Worm (Caenorhabditis elegans) whole organism, early embryonic: ENCODE data around the gene nhr-187.

ENCODE experiments used
- B0310.2 ChIP-seq: sonication (generic microtip); optimal IDR thresholded peaks from 2 replicates; lab custom pipeline; 2016; ENCODE audit warnings: mild to moderate bottlenecking, missing genetic modification characterization, missing compliant biosample characterization
- F13C5.2 ChIP-seq: sonication (generic microtip); optimal IDR thresholded peaks from 2 replicates; lab custom pipeline; 2017; ENCODE audit warnings: mild to moderate bottlenecking, missing genetic modification characterization, inconsistent platforms, missing compliant biosample characterization
- aly-1 ChIP-seq: sonication (generic microtip); optimal IDR thresholded peaks from 2 replicates; lab custom pipeline; 2016; ENCODE audit warnings: missing genetic modification characterization, missing compliant biosample characterization
- ama-1 ChIP-seq: fragments of 150-350 bp; optimal IDR thresholded peaks from 2 replicates; lab custom pipeline; 2014
- ceh-13 ChIP-seq: fragments of 200-800 bp; sonication (Bioruptor generic); optimal IDR thresholded peaks from 2 replicates; lab custom pipeline; 2018; ENCODE audit warnings: mild to moderate bottlenecking, missing genetic modification characterization, missing compliant biosample characterization
- ceh-36 ChIP-seq: sonication (generic microtip); optimal IDR thresholded peaks from 2 replicates; lab custom pipeline; 2016; ENCODE audit warnings: missing genetic modification characterization, inconsistent platforms, missing compliant biosample characterization
- ets-7 ChIP-seq: sonication (generic microtip); optimal IDR thresholded peaks from 2 replicates; lab custom pipeline; 2016; ENCODE audit warnings: missing genotype, missing genetic modification characterization, missing compliant biosample characterization
- flt-1 ChIP-seq: fragments of 200-800 bp; sonication (Bioruptor generic); IDR thresholded peaks from 2 replicates; pipeline ENCODE4 v1.3.6; 2022; ENCODE audit warnings: missing genetic modification characterization, missing compliant biosample characterization
- hmbx-1 ChIP-seq: sonication (generic microtip); optimal IDR thresholded peaks from 2 replicates; lab custom pipeline; 2016; ENCODE audit warnings: mild to moderate bottlenecking, missing genetic modification characterization, missing compliant biosample characterization
- hmg-4 ChIP-seq: fragments of 200-800 bp; sonication (Bioruptor generic); optimal IDR thresholded peaks from 2 replicates; lab custom pipeline; 2018; ENCODE audit warnings: mild to moderate bottlenecking, missing genetic modification characterization, missing compliant biosample characterization
- hnd-1 ChIP-seq: sonication (generic microtip); optimal IDR thresholded peaks from 2 replicates; lab custom pipeline; 2016; ENCODE audit warnings: missing genetic modification characterization, missing compliant biosample characterization
- pes-1 ChIP-seq: fragments of 200-800 bp; sonication (Bioruptor generic); IDR thresholded peaks from 2 replicates; pipeline ENCODE4 v1.3.6; 2022; ENCODE audit warnings: missing genetic modification reagents, missing genetic modification characterization, missing compliant biosample characterization
- scrt-1 ChIP-seq: fragments of 200-800 bp; sonication (Bioruptor generic); IDR thresholded peaks from 2 replicates; pipeline ENCODE4 v1.3.6; 2022; ENCODE audit warnings: missing genetic modification characterization, missing compliant biosample characterization
- sea-1 ChIP-seq: fragments of 200-800 bp; sonication (Bioruptor generic); conservative IDR thresholded peaks from 2 replicates; pipeline ENCODE4 v1.3.6; 2022; ENCODE audit warnings: missing genetic modification characterization, missing compliant biosample characterization
- tbx-11 ChIP-seq: fragments of 200-800 bp; sonication (Bioruptor generic); IDR thresholded peaks from 2 replicates; pipeline ENCODE4 v1.3.6; 2022; ENCODE audit warnings: missing genetic modification characterization, missing compliant biosample characterization
- tbx-37 ChIP-seq: fragments of 200-800 bp; sonication (Bioruptor generic); conservative IDR thresholded peaks from 2 replicates; pipeline ENCODE4 v1.3.6; 2022; ENCODE audit warnings: missing genetic modification reagents, missing genetic modification characterization, missing compliant biosample characterization
- tra-4 ChIP-seq: sonication (generic microtip); optimal IDR thresholded peaks from 2 replicates; lab custom pipeline; 2017; ENCODE audit warnings: missing genetic modification characterization, missing compliant biosample characterization

Gene nhr-187

DNA sequence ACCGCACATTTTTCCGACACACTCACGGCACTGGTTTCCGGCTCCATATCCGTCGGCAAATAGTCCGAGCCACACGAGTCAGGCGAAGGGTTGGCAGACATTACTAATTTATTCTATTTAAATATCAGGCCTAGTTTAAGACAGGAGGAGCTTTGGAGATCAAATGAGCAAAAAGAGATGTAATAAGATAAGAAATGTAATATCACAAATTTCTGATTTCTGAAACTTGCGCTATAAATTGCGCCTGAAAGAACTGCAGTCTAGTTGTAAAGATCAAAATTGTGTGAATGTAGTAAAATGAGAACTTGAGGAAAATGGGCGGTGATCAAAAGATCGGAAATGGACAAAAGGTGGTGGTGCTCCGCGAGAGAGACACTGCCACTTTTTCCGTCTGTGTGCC, 7.9 kb downstream of the nhr-187 start, which contains the start of gene nhr-186:
Gene nhr-186 (minus strand): TSS at position 101 of the 400 bp plus-strand sequence.
- TF ChIP-seq tbx-11 (GFP tag; lab: Robert Waterston, UW): no peak
- TF ChIP-seq hmbx-1 (tag; lab: Kevin White, UChicago): no peak
- no peak for TF ChIP-seq ceh-36 (tag; lab: Kevin White, UChicago)
- TF ChIP-seq ama-1 (lab: Kevin White, UChicago): no peak
- no peak for TF ChIP-seq tbx-37 (GFP tag; lab: Robert Waterston, UW)
- TF ChIP-seq ceh-13: no peak
- TF ChIP-seq tra-4: no peak
- TF ChIP-seq B0310.2: no peak
- TF ChIP-seq flt-1 (GFP tag; lab: Robert Waterston, UW): no peak
- TF ChIP-seq F13C5.2 (tag; lab: Kevin White, UChicago): no peak
- TF ChIP-seq ets-7 (tag; lab: Kevin White, UChicago): no peak
- TF ChIP-seq aly-1 (tag; lab: Kevin White, UChicago): no peak
- no peak for TF ChIP-seq sea-1
- TF ChIP-seq hnd-1 (tag; lab: Kevin White, UChicago): no peak
- no peak for TF ChIP-seq hmg-4 (GFP tag; lab: Kevin White, UChicago)

DNA sequence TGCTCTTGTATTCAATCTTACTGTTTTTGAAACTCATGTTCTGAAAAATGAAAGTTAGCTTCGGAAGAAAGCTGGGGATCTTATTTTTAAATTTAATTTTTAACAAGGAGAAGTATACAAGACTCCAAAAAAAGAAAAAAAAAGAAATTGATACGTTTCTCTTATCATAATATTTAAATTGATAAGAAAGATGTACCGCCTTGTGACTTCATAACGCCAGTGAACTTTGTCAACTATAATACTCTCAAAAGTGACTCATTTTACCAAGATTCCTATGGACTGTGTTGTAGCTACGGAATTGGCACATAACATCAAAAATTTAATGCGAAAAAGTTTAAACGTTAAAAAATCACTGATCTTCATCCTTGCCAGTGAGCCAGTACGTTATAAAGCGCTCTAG, 11.0 kb downstream of the nhr-187 start:
- no peak for TF ChIP-seq aly-1 (tag; lab: Kevin White, UChicago)
- no peak for TF ChIP-seq F13C5.2 (tag; lab: Kevin White, UChicago)
- TF ChIP-seq ama-1 (lab: Kevin White, UChicago): no peak

DNA sequence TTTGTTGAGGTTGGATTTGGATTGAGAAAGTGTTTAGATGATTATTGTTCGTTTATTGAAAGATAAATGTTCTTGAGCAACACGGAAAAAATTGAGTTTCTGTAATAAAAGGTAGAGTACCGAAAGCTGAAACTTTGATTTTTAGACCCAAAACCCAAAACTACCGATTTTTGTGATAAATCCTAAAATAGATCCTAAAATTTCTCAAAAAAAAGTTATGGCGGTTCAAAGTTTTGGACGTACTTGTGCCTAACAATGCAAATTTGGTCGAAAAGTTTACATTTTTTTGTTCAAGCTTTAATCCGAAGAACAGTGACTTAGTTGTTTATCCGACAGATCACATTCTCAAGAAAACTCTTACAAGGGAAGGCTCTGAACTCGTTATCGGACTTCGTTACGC, 15.5 kb downstream of the nhr-187 start, which contains the start of gene nhr-185:
Gene nhr-185 (minus strand): TSS at position 101 of the 400 bp plus-strand sequence.
- TF ChIP-seq hmg-4 (GFP tag; lab: Kevin White, UChicago) (no peak), tbx-11 (GFP tag; lab: Robert Waterston, UW) (no peak), hmbx-1 (tag; lab: Kevin White, UChicago) (no peak), ceh-36 (tag; lab: Kevin White, UChicago) (no peak), F13C5.2 (tag; lab: Kevin White, UChicago) (no peak), hnd-1 (tag; lab: Kevin White, UChicago) (no peak), ama-1 (lab: Kevin White, UChicago) (no peak), scrt-1 (GFP tag; lab: Robert Waterston, UW) (no peak), pes-1 (no peak), ceh-13 (no peak), B0310.2 (no peak), flt-1 (GFP tag; lab: Robert Waterston, UW) (no peak), aly-1 (tag; lab: Kevin White, UChicago) (no peak), tbx-37 (GFP tag; lab: Robert Waterston, UW) (no peak), ets-7 (tag; lab: Kevin White, UChicago) (no peak), tra-4 (no peak), sea-1 (no peak)

ce11 chrV:3843926-3844325, 18.8 kb downstream of the nhr-187 start, which contains the start of gene ugt-32:
TSS of gene ugt-32 (minus strand) at chrV:3844007.
- TF ChIP-seq ets-7 (tag; lab: Kevin White, UChicago) (no peak), aly-1 (tag; lab: Kevin White, UChicago) (no peak), flt-1 (GFP tag; lab: Robert Waterston, UW) (no peak), sea-1 (no peak), hmg-4 (GFP tag; lab: Kevin White, UChicago) (no peak), ceh-13 (no peak), hmbx-1 (tag; lab: Kevin White, UChicago) (no peak), scrt-1 (GFP tag; lab: Robert Waterston, UW) (no peak), ceh-36 (tag; lab: Kevin White, UChicago) (no peak), B0310.2 (no peak)

ce11 chrV:3841462-3841861, 21.3 kb downstream of the nhr-187 start:
- TF ChIP-seq flt-1 (GFP tag; lab: Robert Waterston, UW) (no peak), hnd-1 (tag; lab: Kevin White, UChicago) (no peak), tbx-37 (GFP tag; lab: Robert Waterston, UW) (no peak), hmbx-1 (tag; lab: Kevin White, UChicago) (no peak), tbx-11 (GFP tag; lab: Robert Waterston, UW) (no peak), scrt-1 (GFP tag; lab: Robert Waterston, UW) (no peak), ceh-13 (no peak), aly-1 (tag; lab: Kevin White, UChicago) (no peak), ceh-36 (tag; lab: Kevin White, UChicago) (no peak), F13C5.2 (tag; lab: Kevin White, UChicago) (no peak), tra-4 (no peak), pes-1 (no peak), ama-1 (lab: Kevin White, UChicago) (no peak)

DNA sequence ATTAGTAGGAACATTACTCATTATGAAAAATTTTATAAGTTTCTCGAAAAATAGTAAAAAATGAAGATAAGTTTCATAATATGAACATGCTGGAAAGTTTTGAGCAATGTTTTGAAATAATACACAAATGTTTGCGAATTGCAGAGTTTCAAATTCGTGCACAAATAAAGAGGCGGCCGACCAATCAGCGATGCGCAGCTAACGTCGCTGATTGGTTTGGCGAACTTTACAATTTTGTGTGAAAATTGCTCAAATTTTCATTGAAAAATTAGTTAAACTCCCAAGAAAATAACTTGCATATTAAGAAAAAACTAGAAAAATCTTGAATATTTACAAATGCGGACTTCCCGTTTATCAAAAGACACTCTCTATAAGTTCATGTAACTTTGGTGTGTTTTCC, 30.1 kb downstream of the nhr-187 start:
- TF ChIP-seq hnd-1 (tag; lab: Kevin White, UChicago): no peak
- no peak for TF ChIP-seq sea-1
- TF ChIP-seq hmbx-1 (tag; lab: Kevin White, UChicago): no peak
- no peak for TF ChIP-seq ama-1 (lab: Kevin White, UChicago)
- TF ChIP-seq ceh-36 (tag; lab: Kevin White, UChicago): no peak

DNA sequence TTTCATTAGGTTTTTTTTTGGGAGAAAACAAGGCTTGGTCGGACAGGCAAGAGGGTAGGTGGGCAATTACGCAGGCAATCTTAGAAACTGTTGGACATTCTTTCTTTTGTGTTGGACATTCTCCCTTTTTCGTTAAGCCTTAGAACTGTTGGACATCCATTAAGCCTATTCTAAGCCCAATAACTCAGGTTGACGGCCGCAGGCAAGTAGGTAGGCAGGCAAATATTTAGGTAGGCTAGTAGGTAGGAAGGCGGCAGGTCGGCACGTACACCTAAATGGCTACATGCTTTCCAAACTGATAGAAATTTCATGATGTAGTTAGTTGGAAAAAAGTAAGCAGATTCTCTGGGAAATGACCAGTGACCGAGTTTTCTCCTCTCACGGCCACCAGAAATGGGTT, 30.6 kb downstream of the nhr-187 start:
- TF ChIP-seq pes-1 (no peak), hnd-1 (tag; lab: Kevin White, UChicago) (no peak), aly-1 (tag; lab: Kevin White, UChicago) (no peak), ceh-36 (tag; lab: Kevin White, UChicago) (no peak), hmg-4 (GFP tag; lab: Kevin White, UChicago) (no peak), F13C5.2 (tag; lab: Kevin White, UChicago) (no peak), sea-1 (no peak), tbx-11 (GFP tag; lab: Robert Waterston, UW) (no peak), ceh-13 (no peak), hmbx-1 (tag; lab: Kevin White, UChicago) (no peak), scrt-1 (GFP tag; lab: Robert Waterston, UW) (no peak), ama-1 (lab: Kevin White, UChicago) (no peak), flt-1 (GFP tag; lab: Robert Waterston, UW) (no peak), tbx-37 (GFP tag; lab: Robert Waterston, UW) (no peak), tra-4 (no peak), ets-7 (tag; lab: Kevin White, UChicago) (no peak), B0310.2 (no peak)
